Worm (Caenorhabditis elegans) whole organism, mixed stage, embryonic: Measurements from ENCODE around the gene pigw-1.

ENCODE experiments used
- lin-13 ChIP-seq: fragments of 150-350 bp; optimal IDR thresholded peaks from 2 replicates; lab custom pipeline; 2014; ENCODE audit warnings: missing biosample characterization, missing genetic modification characterization
- nhr-76 ChIP-seq: sonication (generic microtip); optimal IDR thresholded peaks from 2 replicates; lab custom pipeline; 2017; ENCODE audit warnings: missing biosample characterization, missing genetic modification characterization
- pha-4 ChIP-seq: fragments of 150-350 bp; optimal IDR thresholded peaks from 2 replicates; lab custom pipeline; 2018; ENCODE audit warnings: missing biosample characterization, missing genetic modification reagents, missing genetic modification characterization
- unc-39 ChIP-seq: fragments of 150-350 bp; optimal IDR thresholded peaks from 2 replicates; lab custom pipeline; 2014; ENCODE audit warnings: missing biosample characterization, missing genetic modification characterization

DNA sequence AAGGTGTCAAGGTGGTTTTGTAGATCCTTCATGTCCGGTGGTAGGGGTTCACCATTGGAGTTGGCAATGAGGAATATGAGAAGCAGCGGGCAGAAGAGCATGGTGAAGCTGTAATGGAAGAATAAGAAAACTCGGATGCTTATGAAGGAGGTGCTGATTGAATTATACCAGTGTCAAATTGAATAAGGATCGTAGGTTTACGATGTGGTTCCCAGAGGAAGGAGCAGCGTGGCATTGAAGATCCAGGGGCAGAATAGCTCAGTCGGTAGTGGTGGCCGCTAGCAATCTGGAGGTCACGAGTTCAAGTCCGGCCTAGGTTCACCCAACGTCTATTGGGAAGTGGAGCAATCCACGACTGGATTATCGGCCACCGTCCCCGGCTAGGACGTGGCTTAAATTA is 43.2 kb downstream of the pigw-1 start, which contains the start of gene Y110A2AL.6:
- TF ChIP-seq lin-13: no peak
- no peak for TF ChIP-seq unc-39
- TF ChIP-seq nhr-76 (tag; lab: Kevin White, UChicago): no peak
- no peak for TF ChIP-seq pha-4
